Fruit fly (Drosophila melanogaster) whole organism, embryonic: ENCODE results near the gene Dsor1.

ENCODE experiments used
- Aef1 ChIP-seq: fragments of 200-800 bp; sonication (Bioruptor generic); IDR thresholded peaks from 3 replicates; pipeline ENCODE4 v1.3.6; 2022; ENCODE audit warnings: missing biosample characterization, missing genetic modification characterization
- BEAF-32 ChIP-seq: fragments of 200-800 bp; sonication (Bioruptor generic); optimal IDR thresholded peaks from 3 replicates; lab custom pipeline; 2017; ENCODE audit warnings: missing biosample characterization, missing genetic modification characterization, mild to moderate bottlenecking, moderate library complexity, missing genetic modification reagents
- CG10979 ChIP-seq: fragments of 200-800 bp; sonication (Bioruptor generic); optimal IDR thresholded peaks from 2 replicates; lab custom pipeline; 2018; ENCODE audit warnings: missing biosample characterization, mild to moderate bottlenecking, missing genetic modification characterization, moderate library complexity
- CG11247 ChIP-seq: fragments of 200-800 bp; sonication (Bioruptor generic); IDR thresholded peaks from 2 replicates; pipeline ENCODE4 v1.3.6; 2022; ENCODE audit warnings: missing biosample characterization, missing genetic modification characterization
- CG12659 ChIP-seq: fragments of 200-800 bp; sonication (Bioruptor generic); optimal IDR thresholded peaks from 3 replicates; lab custom pipeline; 2017; ENCODE audit warnings: mild to moderate bottlenecking, missing biosample characterization, missing genetic modification reagents, missing genetic modification characterization
- CG14710 ChIP-seq: fragments of 200-800 bp; sonication (Bioruptor generic); optimal IDR thresholded peaks from 3 replicates; lab custom pipeline; 2019; ENCODE audit warnings: missing biosample characterization, mild to moderate bottlenecking, missing genetic modification characterization, moderate library complexity
- CG15696 ChIP-seq: fragments of 200-800 bp; sonication (Bioruptor generic); optimal IDR thresholded peaks from 2 replicates; lab custom pipeline; 2019; ENCODE audit warnings: missing biosample characterization, mild to moderate bottlenecking, missing genetic modification characterization, moderate library complexity
- CG16813 ChIP-seq: fragments of 200-800 bp; sonication (Bioruptor generic); IDR thresholded peaks from 3 replicates; pipeline ENCODE4 v1.3.6; 2022; ENCODE audit warnings: missing biosample characterization, missing genetic modification characterization; ENCODE audit not compliant: partially characterized antibody
- CG2116 ChIP-seq: fragments of 200-800 bp; sonication (Bioruptor generic); optimal IDR thresholded peaks from 3 replicates; lab custom pipeline; 2018; ENCODE audit warnings: missing biosample characterization, mild to moderate bottlenecking, missing genetic modification characterization
- CG2202 ChIP-seq: fragments of 200-800 bp; sonication (Bioruptor generic); optimal IDR thresholded peaks from 2 replicates; lab custom pipeline; 2018; ENCODE audit warnings: missing biosample characterization, mild to moderate bottlenecking, missing genetic modification characterization
- CG31388 ChIP-seq: fragments of 200-800 bp; sonication (Bioruptor generic); optimal IDR thresholded peaks from 2 replicates; lab custom pipeline; 2016; ENCODE audit warnings: missing biosample characterization, missing genetic modification characterization
- CG34422 ChIP-seq: fragments of 200-800 bp; sonication (Bioruptor generic); IDR thresholded peaks from 3 replicates; pipeline ENCODE4 v1.3.6; 2022; ENCODE audit warnings: missing biosample characterization, missing genetic modification characterization
- CG3995 ChIP-seq: fragments of 200-800 bp; sonication (Bioruptor generic); optimal IDR thresholded peaks from 3 replicates; lab custom pipeline; 2016; ENCODE audit warnings: missing biosample characterization, missing genetic modification characterization
- CG4360 ChIP-seq: fragments of 200-800 bp; sonication (Bioruptor generic); IDR thresholded peaks from 2 replicates; pipeline ENCODE4 v1.3.6; 2022; ENCODE audit warnings: missing biosample characterization, missing genetic modification characterization
- CG4617 ChIP-seq: fragments of 200-800 bp; sonication (Bioruptor generic); optimal IDR thresholded peaks from 3 replicates; lab custom pipeline; 2016; ENCODE audit warnings: missing biosample characterization, missing genetic modification characterization, borderline replicate concordance
- CoRest ChIP-seq: fragments of 200-800 bp; sonication (Bioruptor generic); optimal IDR thresholded peaks from 3 replicates; lab custom pipeline; 2018; ENCODE audit warnings: missing biosample characterization, mild to moderate bottlenecking, missing genetic modification characterization, moderate library complexity
- E2f2 ChIP-seq: fragments of 200-800 bp; sonication (Bioruptor generic); IDR thresholded peaks from 2 replicates; pipeline ENCODE4 v1.3.6; 2022; ENCODE audit warnings: missing biosample characterization, missing genetic modification characterization
- Elba2 ChIP-seq: fragments of 200-800 bp; sonication (Bioruptor generic); optimal IDR thresholded peaks from 3 replicates; lab custom pipeline; 2016; ENCODE audit warnings: missing biosample characterization, missing genetic modification characterization
- Ets97D ChIP-seq: fragments of 200-800 bp; sonication (Bioruptor generic); optimal IDR thresholded peaks from 3 replicates; lab custom pipeline; 2016; ENCODE audit warnings: missing biosample characterization, missing genetic modification characterization
- Fer3 ChIP-seq: fragments of 200-800 bp; sonication (Bioruptor generic); optimal IDR thresholded peaks from 2 replicates; lab custom pipeline; 2018; ENCODE audit warnings: missing biosample characterization, mild to moderate bottlenecking, missing genetic modification characterization, moderate library complexity
- HLH54F ChIP-seq: fragments of 200-800 bp; sonication (Bioruptor generic); optimal IDR thresholded peaks from 3 replicates; lab custom pipeline; 2016; ENCODE audit warnings: missing biosample characterization, missing genetic modification characterization
- Lpt ChIP-seq: fragments of >200 bp; optimal IDR thresholded peaks from 2 replicates; lab custom pipeline; 2018; ENCODE audit warnings: missing biosample characterization, missing genetic modification characterization
- MBD-R2 ChIP-seq: fragments of 200-800 bp; sonication (Bioruptor generic); IDR thresholded peaks from 2 replicates; pipeline ENCODE4 v1.3.6; 2022; ENCODE audit warnings: missing biosample characterization, missing genetic modification characterization
- Med ChIP-seq: fragments of 200-800 bp; sonication (Bioruptor generic); peaks from one replicate; lab custom pipeline; 2016; ENCODE audit warnings: missing biosample characterization, missing genetic modification characterization, mild to moderate bottlenecking, inconsistent platforms, moderate library complexity
- Nf-YC ChIP-seq: fragments of 200-800 bp; optimal IDR thresholded peaks from 3 replicates; lab custom pipeline; 2019; ENCODE audit warnings: missing biosample characterization, mild to moderate bottlenecking, missing genetic modification characterization, moderate library complexity
- Pdp1 ChIP-seq, 2 experiments: fragments of 200-800 bp; sonication (Bioruptor generic); optimal IDR thresholded peaks; 3 replicates each; lab custom pipeline; 2016; ENCODE audit warnings: missing biosample characterization in 2 of 2, missing genetic modification characterization in 2 of 2, mild to moderate bottlenecking in 1 of 2, moderate library complexity in 1 of 2
- Poxn ChIP-seq: fragments of 200-800 bp; sonication (Bioruptor generic); IDR thresholded peaks from 2 replicates; pipeline ENCODE4 v1.3.6; 2022; ENCODE audit warnings: missing biosample characterization, missing genetic modification characterization
- Scr ChIP-seq: fragments of 200-800 bp; sonication (Bioruptor generic); IDR thresholded peaks from 2 replicates; pipeline ENCODE4 v1.3.6; 2022; ENCODE audit warnings: missing biosample characterization, missing genetic modification characterization; ENCODE audit not compliant: partially characterized antibody
- Sin3A ChIP-seq: fragments of >200 bp; optimal IDR thresholded peaks from 2 replicates; lab custom pipeline; 2018
- Spps ChIP-seq: fragments of 200-800 bp; sonication (Bioruptor generic); optimal IDR thresholded peaks from 2 replicates; lab custom pipeline; 2018; ENCODE audit warnings: missing biosample characterization, mild to moderate bottlenecking, missing genetic modification characterization
- Sry-δ ChIP-seq: fragments of 200-800 bp; sonication (Bioruptor generic); optimal IDR thresholded peaks from 2 replicates; lab custom pipeline; 2016; ENCODE audit warnings: missing biosample characterization, missing genetic modification characterization
- Tbp ChIP-seq: fragments of >200 bp; optimal IDR thresholded peaks from 2 replicates; lab custom pipeline; 2018; ENCODE audit warnings: missing biosample characterization, missing genetic modification characterization
- YL-1 ChIP-seq: fragments of 200-800 bp; sonication (Bioruptor generic); optimal IDR thresholded peaks from 3 replicates; lab custom pipeline; 2017; ENCODE audit warnings: missing biosample characterization, mild to moderate bottlenecking, missing genetic modification characterization
- amos ChIP-seq: fragments of 200-800 bp; sonication (Bioruptor generic); IDR thresholded peaks from 2 replicates; pipeline ENCODE4 v1.3.6; 2022; ENCODE audit warnings: missing biosample characterization, missing genetic modification characterization; ENCODE audit not compliant: partially characterized antibody
- en ChIP-seq: fragments of 200-800 bp; sonication (Bioruptor generic); optimal IDR thresholded peaks from 2 replicates; lab custom pipeline; 2016; ENCODE audit warnings: missing biosample characterization, missing genetic modification characterization
- gfzf ChIP-seq: fragments of 200-800 bp; sonication (Bioruptor generic); optimal IDR thresholded peaks from 2 replicates; lab custom pipeline; 2016; ENCODE audit warnings: missing biosample characterization, mild to moderate bottlenecking, missing genetic modification characterization, moderate library complexity
- knrl ChIP-seq: fragments of 200-800 bp; sonication (Bioruptor generic); IDR thresholded peaks from 3 replicates; pipeline ENCODE4 v1.3.6; 2022; ENCODE audit warnings: missing biosample characterization, missing genetic modification characterization; ENCODE audit not compliant: partially characterized antibody
- nmo ChIP-seq: fragments of 200-800 bp; sonication (Bioruptor generic); optimal IDR thresholded peaks from 2 replicates; lab custom pipeline; 2018; ENCODE audit warnings: missing biosample characterization, mild to moderate bottlenecking, missing genetic modification characterization, moderate library complexity
- onecut ChIP-seq: fragments of 200-800 bp; sonication (Bioruptor generic); IDR thresholded peaks from 2 replicates; pipeline ENCODE4 v1.3.6; 2022; ENCODE audit warnings: missing biosample characterization, missing genetic modification characterization
- phol ChIP-seq: fragments of 200-800 bp; sonication (Bioruptor generic); optimal IDR thresholded peaks from 3 replicates; lab custom pipeline; 2018; ENCODE audit warnings: missing biosample characterization, mild to moderate bottlenecking, missing genetic modification characterization, moderate library complexity
- pzg ChIP-seq: fragments of 200-800 bp; sonication (Bioruptor generic); optimal IDR thresholded peaks from 3 replicates; lab custom pipeline; 2018; ENCODE audit warnings: missing biosample characterization, mild to moderate bottlenecking, missing genetic modification characterization, moderate library complexity
- rib ChIP-seq: fragments of 200-800 bp; sonication (Bioruptor generic); IDR thresholded peaks from 2 replicates; pipeline ENCODE4 v1.3.6; 2022; ENCODE audit warnings: missing biosample characterization, missing genetic modification characterization
- row ChIP-seq: fragments of 200-800 bp; sonication (Bioruptor generic); IDR thresholded peaks from 3 replicates; pipeline ENCODE4 v1.3.6; 2022; ENCODE audit warnings: missing biosample characterization, missing genetic modification characterization
- sd ChIP-seq: fragments of 200-800 bp; sonication (Bioruptor generic); optimal IDR thresholded peaks from 3 replicates; lab custom pipeline; 2018; ENCODE audit warnings: missing biosample characterization, mild to moderate bottlenecking, missing genetic modification characterization, moderate library complexity
- sens ChIP-seq: fragments of 200-800 bp; sonication (Bioruptor generic); peaks from one replicate; lab custom pipeline; 2016; ENCODE audit warnings: missing biosample characterization, missing genetic modification characterization
- sqz ChIP-seq: fragments of 200-800 bp; sonication (Bioruptor generic); optimal IDR thresholded peaks from 3 replicates; lab custom pipeline; 2018; ENCODE audit warnings: missing biosample characterization, mild to moderate bottlenecking, missing genetic modification characterization
- sug ChIP-seq: fragments of 200-800 bp; optimal IDR thresholded peaks from 2 replicates; lab custom pipeline; 2019; ENCODE audit warnings: missing biosample characterization, mild to moderate bottlenecking, missing genetic modification characterization, moderate library complexity
- tio ChIP-seq: fragments of 200-800 bp; sonication (Bioruptor generic); optimal IDR thresholded peaks from 2 replicates; lab custom pipeline; 2017; ENCODE audit warnings: missing biosample characterization, missing genetic modification characterization, inconsistent platforms
- trem ChIP-seq: fragments of 200-800 bp; optimal IDR thresholded peaks from 3 replicates; lab custom pipeline; 2019; ENCODE audit warnings: missing biosample characterization, mild to moderate bottlenecking, missing genetic modification characterization, moderate library complexity

Dsor1 gene

DNA sequence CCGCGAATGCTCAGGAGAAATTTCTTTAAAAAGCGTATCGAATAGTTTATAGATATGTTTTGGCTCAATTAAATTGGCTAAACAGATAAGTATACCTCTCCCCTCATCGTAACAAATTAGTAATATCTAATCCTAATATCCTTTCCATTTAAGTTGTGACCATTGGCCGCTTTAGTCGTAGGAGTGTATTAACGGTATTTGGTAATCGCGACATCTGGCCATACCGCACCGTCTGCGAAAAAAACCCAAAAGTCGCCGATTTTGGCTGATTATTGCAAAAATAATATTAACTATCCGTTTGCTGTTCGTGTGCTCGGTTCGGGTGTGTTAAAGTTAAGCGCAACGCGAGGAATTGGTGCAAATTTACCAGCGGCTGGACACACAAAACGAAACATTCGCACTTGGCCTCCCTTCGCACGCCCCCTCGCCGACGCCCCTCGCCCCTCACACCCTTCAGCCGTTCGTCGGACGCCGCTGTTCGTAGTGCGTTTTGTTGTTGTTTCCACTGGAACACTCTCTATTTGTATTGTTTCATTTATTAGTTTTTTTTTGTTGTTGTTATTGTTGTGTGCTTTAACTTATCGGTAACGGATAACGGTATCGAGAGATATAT, at the start of gene Dsor1, which contains the start of gene amx:
Gene Dsor1, plus strand, starts transcription at position 172 of the 613 bp plus-strand sequence.
Gene amx, minus strand, starts transcription at position 166 of the 613 bp plus-strand sequence.
- TF ChIP-seq CG2116 (GFP tag; lab: Kevin White, UChicago) (peak; percentile 31), CG16813 (no peak), Spps (tag; lab: Kevin White, UChicago) (no peak), pzg (GFP tag; lab: Kevin White, UChicago) (peak; percentile 47), nmo (GFP tag; lab: Kevin White, UChicago) (peak; percentile 20), Fer3 (tag; lab: Kevin White, UChicago) (no peak), amos (GFP tag; lab: Robert Waterston, UW) (no peak), gfzf (peak; percentile 87), Sry-δ (GFP tag; lab: Kevin White, UChicago) (peak; percentile 26), sqz (peak; percentile 30), CG15696 (tag; lab: Kevin White, UChicago) (no peak), sug (tag; lab: Kevin White, UChicago) (peak; percentile 5), CG11247 (GFP tag; lab: Robert Waterston, UW) (no peak), CG3995 (peak; percentile 37), CoRest (tag; lab: Kevin White, UChicago) (peak; percentile 53), tio (GFP tag; lab: Kevin White, UChicago) (no peak), Tbp (GFP tag; lab: Kevin White, UChicago) (peak; percentile 23), onecut (no peak), CG10979 (tag; lab: Kevin White, UChicago) (no peak), CG31388 (GFP tag; lab: Kevin White, UChicago) (no peak), CG2202 (tag; lab: Kevin White, UChicago) (no peak), CG4360 (GFP tag; lab: Robert Waterston, UW) (peak; percentile 34; the same call in 1 of the 2 replicates), CG34422 (GFP tag; lab: Robert Waterston, UW) (peak; percentile 71; the same call in 2 of the 3 replicates), sens (GFP tag; lab: Kevin White, UChicago) (peak; percentile 72), knrl (GFP tag; lab: Robert Waterston, UW) (0 out of 3 replicates have a peak, but pooled peaks have one; percentile 10), en (no peak), Scr (peak; percentile 33; the same call in 1 of the 2 replicates), Elba2 (GFP tag; lab: Kevin White, UChicago) (peak; percentile 7), phol (tag; lab: Kevin White, UChicago) (peak; percentile 32), BEAF-32 (peak; percentile 39), CG4617 (GFP tag; lab: Kevin White, UChicago) (peak; percentile 62), MBD-R2 (GFP tag; lab: Robert Waterston, UW) (peak; percentile 57; the same call in 1 of the 2 replicates), row (GFP tag; lab: Robert Waterston, UW) (peak; percentile 72), HLH54F (no peak), Pdp1 (GFP tag; optimal IDR thresholded peaks at IDR 0.05; lab: Kevin White, UChicago) (peak in 1 of 2 experiments; percentile 3), Nf-YC (tag; lab: Kevin White, UChicago) (peak; percentile 14), Aef1 (GFP tag; lab: Robert Waterston, UW) (0 out of 3 replicates have a peak, but pooled peaks have one; percentile 30), CG12659 (GFP tag; lab: Kevin White, UChicago) (peak; percentile 33), Poxn (GFP tag; lab: Robert Waterston, UW) (no peak), Med (GFP tag; lab: Kevin White, UChicago) (peak; percentile 57), Ets97D (peak; percentile 26), E2f2 (GFP tag; lab: Robert Waterston, UW) (peak; percentile 24; the same call in 1 of the 2 replicates), CG14710 (peak; percentile 30), YL-1 (GFP tag; lab: Kevin White, UChicago) (peak; percentile 43), trem (tag; lab: Kevin White, UChicago) (peak; percentile 50), Lpt (GFP tag; lab: Kevin White, UChicago) (no peak), rib (GFP tag; lab: Robert Waterston, UW) (0 out of 2 replicates have a peak, but pooled peaks have one; percentile 41), Sin3A (lab: Kevin White, UChicago) (peak; percentile 52), sd (tag; lab: Kevin White, UChicago) (peak; percentile 21)
